Fruit fly (Drosophila melanogaster) whole organism, wandering third instar larva: ENCODE measurements around the gene Cyp4s3.

Experiments
- CrebA ChIP-seq: fragments of 200-800 bp; sonication (Bioruptor generic); optimal IDR thresholded peaks from 2 replicates; lab custom pipeline; 2016; ENCODE audit warnings: missing biosample characterization, mild to moderate bottlenecking, missing genetic modification characterization, borderline replicate concordance
- h ChIP-seq: fragments of 200-800 bp; sonication (Bioruptor generic); optimal IDR thresholded peaks from 3 replicates; lab custom pipeline; 2016; ENCODE audit warnings: missing biosample characterization, mild to moderate bottlenecking, missing genetic modification characterization

- TF ChIP-seq h (GFP tag; lab: Kevin White, UChicago) = no peak
- TF ChIP-seq CrebA = no peak
These were observed 40.9 kb upstream of the Cyp4s3 start for dm6 chrX:15157230-15157629.
